Fruit fly (Drosophila melanogaster) whole organism, embryonic: Measurements from ENCODE around the gene EAChm.

Experiments
- Antp ChIP-seq: fragments of 200-800 bp; sonication (Bioruptor generic); optimal IDR thresholded peaks from 3 replicates; lab custom pipeline; 2016; ENCODE audit warnings: missing biosample characterization, missing genetic modification characterization
- Asciz ChIP-seq: fragments of 200-800 bp; sonication (Bioruptor generic); optimal IDR thresholded peaks from 2 replicates; lab custom pipeline; 2017; ENCODE audit warnings: missing biosample characterization, mild to moderate bottlenecking, missing genetic modification characterization, missing genetic modification reagents
- C15 ChIP-seq: fragments of 200-800 bp; sonication (Bioruptor generic); IDR thresholded peaks from 3 replicates; pipeline ENCODE4 v1.3.6; 2022; ENCODE audit warnings: missing biosample characterization, missing genetic modification characterization
- CG10431 ChIP-seq: fragments of 200-800 bp; sonication (Bioruptor generic); optimal IDR thresholded peaks from 3 replicates; lab custom pipeline; 2018; ENCODE audit warnings: missing biosample characterization, mild to moderate bottlenecking, missing genetic modification characterization
- CG10654 ChIP-seq: fragments of 200-800 bp; sonication (Bioruptor generic); optimal IDR thresholded peaks from 2 replicates; lab custom pipeline; 2016; ENCODE audit warnings: missing biosample characterization, missing genetic modification characterization
- CG10959 ChIP-seq: fragments of 200-800 bp; sonication (Bioruptor generic); IDR thresholded peaks from 2 replicates; pipeline ENCODE4 v1.3.6; 2022; ENCODE audit warnings: missing biosample characterization, missing genetic modification characterization
- CG12769 ChIP-seq: fragments of 200-800 bp; sonication (Bioruptor generic); optimal IDR thresholded peaks from 2 replicates; lab custom pipeline; 2019; ENCODE audit warnings: missing biosample characterization, mild to moderate bottlenecking, missing genetic modification characterization, moderate library complexity
- CG14050 ChIP-seq: fragments of 200-800 bp; sonication (Bioruptor generic); IDR thresholded peaks from 3 replicates; pipeline ENCODE4 v1.3.6; 2022; ENCODE audit warnings: missing biosample characterization, missing genetic modification characterization
- CG14667 ChIP-seq: fragments of 200-800 bp; sonication (Bioruptor generic); IDR thresholded peaks from 2 replicates; pipeline ENCODE4 v1.3.6; 2022; ENCODE audit warnings: missing biosample characterization, missing genetic modification characterization
- CG15479 ChIP-seq: fragments of 200-800 bp; sonication (Bioruptor generic); optimal IDR thresholded peaks from 3 replicates; lab custom pipeline; 2019; ENCODE audit warnings: missing biosample characterization, mild to moderate bottlenecking, missing genetic modification characterization, moderate library complexity
- CG17802 ChIP-seq: fragments of 200-800 bp; sonication (Bioruptor generic); optimal IDR thresholded peaks from 2 replicates; lab custom pipeline; 2018; ENCODE audit warnings: missing biosample characterization, mild to moderate bottlenecking, missing genetic modification characterization, moderate library complexity
- CG18619 ChIP-seq: fragments of 200-800 bp; sonication (Bioruptor generic); optimal IDR thresholded peaks from 3 replicates; lab custom pipeline; 2017; ENCODE audit warnings: missing biosample characterization, mild to moderate bottlenecking, missing genetic modification characterization
- CG2129 ChIP-seq: fragments of 200-800 bp; sonication (Bioruptor generic); IDR thresholded peaks from 2 replicates; pipeline ENCODE4 v1.3.6; 2022; ENCODE audit warnings: missing biosample characterization, missing genetic modification characterization; ENCODE audit not compliant: partially characterized antibody
- CG3726 ChIP-seq: fragments of 200-800 bp; sonication (Bioruptor generic); IDR thresholded peaks from 3 replicates; pipeline ENCODE4, ENCODE4 v1.3.6; 2022; ENCODE audit warnings: missing biosample characterization, missing genetic modification characterization
- CG4730 ChIP-seq: fragments of 200-800 bp; sonication (Bioruptor generic); IDR thresholded peaks from 2 replicates; pipeline ENCODE4 v1.3.6; 2022; ENCODE audit warnings: missing biosample characterization, missing genetic modification characterization
- CG5953 ChIP-seq: fragments of 200-800 bp; sonication (Bioruptor generic); IDR thresholded peaks from 2 replicates; pipeline ENCODE4 v1.3.6; 2022; ENCODE audit warnings: missing biosample characterization, missing genetic modification characterization
- CG6654 ChIP-seq: fragments of 200-800 bp; sonication (Bioruptor generic); optimal IDR thresholded peaks from 2 replicates; lab custom pipeline; 2017; ENCODE audit warnings: missing biosample characterization, mild to moderate bottlenecking, missing genetic modification characterization
- CG6765 ChIP-seq: fragments of 200-800 bp; sonication (Bioruptor generic); optimal IDR thresholded peaks from 3 replicates; lab custom pipeline; 2017; ENCODE audit warnings: missing biosample characterization, mild to moderate bottlenecking, missing genetic modification characterization
- CG7357 ChIP-seq: fragments of 200-800 bp; sonication (Bioruptor generic); IDR thresholded peaks from 3 replicates; pipeline ENCODE4 v1.3.6; 2022; ENCODE audit warnings: missing biosample characterization, missing genetic modification characterization
- CG7556 ChIP-seq: fragments of 200-800 bp; sonication (Bioruptor generic); optimal IDR thresholded peaks from 2 replicates; lab custom pipeline; 2017; ENCODE audit warnings: missing biosample characterization, mild to moderate bottlenecking, missing genetic modification characterization
- CG7928 ChIP-seq: fragments of 200-800 bp; sonication (Bioruptor generic); optimal IDR thresholded peaks from 2 replicates; lab custom pipeline; 2017; ENCODE audit warnings: missing biosample characterization, mild to moderate bottlenecking, missing genetic modification characterization
- CG8388 ChIP-seq: fragments of 200-800 bp; sonication (Bioruptor generic); optimal IDR thresholded peaks from 2 replicates; lab custom pipeline; 2019; ENCODE audit warnings: missing biosample characterization, mild to moderate bottlenecking, missing genetic modification characterization, moderate library complexity
- CG8478 ChIP-seq: fragments of >200 bp; optimal IDR thresholded peaks from 2 replicates; lab custom pipeline; 2018
- CG9876 ChIP-seq: fragments of 200-800 bp; sonication (Bioruptor generic); optimal IDR thresholded peaks from 2 replicates; lab custom pipeline; 2016; ENCODE audit warnings: missing biosample characterization, missing genetic modification characterization
- CkIIα-i1 ChIP-seq: fragments of 200-800 bp; sonication (Bioruptor generic); IDR thresholded peaks from 2 replicates; pipeline ENCODE4 v1.3.6; 2022; ENCODE audit warnings: missing biosample characterization, missing genetic modification characterization
- Drgx ChIP-seq: fragments of 200-800 bp; sonication (Bioruptor generic); IDR thresholded peaks from 2 replicates; pipeline ENCODE4 v1.3.6; 2022; ENCODE audit warnings: missing biosample characterization, missing genetic modification characterization
- E2f1 ChIP-seq: fragments of 200-800 bp; sonication (Bioruptor generic); IDR thresholded peaks from 2 replicates; pipeline ENCODE4 v1.3.6; 2022; ENCODE audit warnings: missing biosample characterization, missing genetic modification characterization
- HHEX ChIP-seq: fragments of 200-800 bp; sonication (Bioruptor generic); optimal IDR thresholded peaks from 3 replicates; lab custom pipeline; 2017; ENCODE audit warnings: missing biosample characterization, mild to moderate bottlenecking, missing genetic modification characterization, missing genetic modification reagents
- MTF-1 ChIP-seq: fragments of 200-800 bp; sonication (Bioruptor generic); optimal IDR thresholded peaks from 2 replicates; lab custom pipeline; 2018; ENCODE audit warnings: missing biosample characterization, mild to moderate bottlenecking, missing genetic modification characterization, borderline replicate concordance
- Nf-YC ChIP-seq: fragments of 200-800 bp; optimal IDR thresholded peaks from 3 replicates; lab custom pipeline; 2019; ENCODE audit warnings: missing biosample characterization, mild to moderate bottlenecking, missing genetic modification characterization, moderate library complexity
- Six4 ChIP-seq: fragments of 200-800 bp; sonication (Bioruptor generic); optimal IDR thresholded peaks from 2 replicates; lab custom pipeline; 2016; ENCODE audit warnings: missing biosample characterization, missing genetic modification characterization
- Ssrp ChIP-seq: fragments of 200-800 bp; sonication (Bioruptor generic); optimal IDR thresholded peaks from 2 replicates; lab custom pipeline; 2018; ENCODE audit warnings: missing biosample characterization, mild to moderate bottlenecking, missing genetic modification characterization, moderate library complexity
- Stat92E ChIP-seq, 3 experiments: fragments of >200 bp in 2 of 3; fragments of 200-800 bp in 1 of 3; sonication (Bioruptor generic) in 1 of 3; optimal IDR thresholded peaks; 2 replicates each; lab custom pipeline; 2017 to 2019; ENCODE audit warnings: missing biosample characterization in 3 of 3, missing genetic modification characterization in 3 of 3, mild to moderate bottlenecking in 1 of 3, moderate library complexity in 1 of 3
- Taf1 ChIP-seq: fragments of 200-800 bp; sonication (Bioruptor generic); IDR thresholded peaks from 2 replicates; pipeline ENCODE4 v1.3.6; 2022; ENCODE audit warnings: missing biosample characterization, missing genetic modification characterization
- Tbp ChIP-seq: fragments of >200 bp; optimal IDR thresholded peaks from 2 replicates; lab custom pipeline; 2018; ENCODE audit warnings: missing biosample characterization, missing genetic modification characterization
- Vsx1 ChIP-seq: fragments of 200-800 bp; sonication (Bioruptor generic); optimal IDR thresholded peaks from 2 replicates; lab custom pipeline; 2017; ENCODE audit warnings: missing biosample characterization, mild to moderate bottlenecking, missing genetic modification characterization, missing genetic modification reagents
- az2 ChIP-seq: fragments of 200-800 bp; sonication (Bioruptor generic); optimal IDR thresholded peaks from 3 replicates; lab custom pipeline; 2016; ENCODE audit warnings: missing biosample characterization, missing genetic modification characterization
- cwo ChIP-seq: fragments of 200-800 bp; sonication (Bioruptor generic); optimal IDR thresholded peaks from 3 replicates; lab custom pipeline; 2017; ENCODE audit warnings: missing biosample characterization, missing genetic modification characterization, mild to moderate bottlenecking, moderate library complexity, missing genetic modification reagents
- gsb-n ChIP-seq: fragments of 200-800 bp; sonication (Bioruptor generic); optimal IDR thresholded peaks from 3 replicates; lab custom pipeline; 2018; ENCODE audit warnings: missing biosample characterization, mild to moderate bottlenecking, missing genetic modification characterization
- kni ChIP-seq: fragments of 200-800 bp; sonication (Bioruptor generic); optimal IDR thresholded peaks from 3 replicates; lab custom pipeline; 2017; ENCODE audit warnings: mild to moderate bottlenecking, missing biosample characterization, missing genetic modification reagents, missing genetic modification characterization
- maf-S ChIP-seq: fragments of 200-800 bp; sonication (Bioruptor generic); optimal IDR thresholded peaks from 2 replicates; lab custom pipeline; 2016; ENCODE audit warnings: missing biosample characterization, missing genetic modification characterization
- nau ChIP-seq: fragments of 200-800 bp; sonication (Bioruptor generic); optimal IDR thresholded peaks from 3 replicates; lab custom pipeline; 2017; ENCODE audit warnings: missing biosample characterization, mild to moderate bottlenecking, missing genetic modification characterization, missing genetic modification reagents
- pita ChIP-seq: fragments of 200-800 bp; sonication (Bioruptor generic); optimal IDR thresholded peaks from 2 replicates; lab custom pipeline; 2017; ENCODE audit warnings: missing biosample characterization, mild to moderate bottlenecking, missing genetic modification characterization
- pros ChIP-seq: fragments of 200-800 bp; sonication (Bioruptor generic); optimal IDR thresholded peaks from 3 replicates; lab custom pipeline; 2019; ENCODE audit warnings: missing biosample characterization, mild to moderate bottlenecking, missing genetic modification characterization, moderate library complexity
- ro ChIP-seq: fragments of 200-800 bp; sonication (Bioruptor generic); IDR thresholded peaks from 2 replicates; pipeline ENCODE4 v1.3.6; 2022; ENCODE audit warnings: missing biosample characterization, missing genetic modification characterization
- shn ChIP-seq: fragments of 200-800 bp; sonication (Bioruptor generic); optimal IDR thresholded peaks from 3 replicates; lab custom pipeline; 2016; ENCODE audit warnings: missing biosample characterization, missing genetic modification characterization
- trem ChIP-seq: fragments of 200-800 bp; optimal IDR thresholded peaks from 3 replicates; lab custom pipeline; 2019; ENCODE audit warnings: missing biosample characterization, mild to moderate bottlenecking, missing genetic modification characterization, moderate library complexity
- tup ChIP-seq: fragments of 200-800 bp; sonication (Bioruptor generic); optimal IDR thresholded peaks from 2 replicates; lab custom pipeline; 2016; ENCODE audit warnings: missing biosample characterization, mild to moderate bottlenecking, missing genetic modification characterization, moderate library complexity
- zfh2 ChIP-seq: fragments of 200-800 bp; sonication (Bioruptor generic); optimal IDR thresholded peaks from 2 replicates; lab custom pipeline; 2016; ENCODE audit warnings: missing biosample characterization, missing genetic modification characterization

Gene EAChm

DNA sequence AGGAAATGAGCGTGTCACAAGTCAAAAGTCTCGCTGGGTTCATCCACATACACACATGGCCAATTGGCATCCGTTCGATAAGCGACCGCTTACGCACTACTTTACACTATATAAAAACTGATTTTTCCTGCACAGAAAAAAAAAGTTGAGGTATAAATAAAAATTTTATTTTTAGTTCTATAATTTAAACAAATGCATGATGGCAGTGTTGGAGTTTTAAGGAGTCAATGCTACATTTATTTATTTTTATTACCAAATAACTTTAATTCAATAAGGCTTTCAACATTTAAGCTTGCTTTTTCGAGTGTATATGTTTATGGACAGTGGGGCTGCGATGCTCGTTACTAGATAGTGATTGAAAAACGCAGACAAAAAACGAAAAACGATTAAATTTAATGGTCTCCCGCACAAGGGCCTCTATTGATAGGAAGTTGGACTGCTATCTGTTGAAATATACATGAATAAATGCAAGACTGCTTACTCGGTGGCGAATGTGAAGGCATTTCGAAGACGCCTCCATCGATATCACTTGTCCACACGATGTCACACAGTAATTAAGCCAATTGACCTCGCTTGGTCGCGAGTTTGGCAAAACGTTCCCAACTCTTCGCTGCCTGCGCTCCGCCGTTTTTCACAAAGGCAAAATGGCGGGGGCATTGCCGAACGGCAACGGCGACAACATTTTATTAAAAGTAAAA lies 42.8 kb upstream of the EAChm start (continued):
- no peak for TF ChIP-seq Antp
- peak; percentile 74 for TF ChIP-seq trem
- TF ChIP-seq CG12769 (tag; lab: Kevin White, UChicago) = peak; percentile 18
- TF ChIP-seq Ssrp (tag; lab: Kevin White, UChicago) = peak; percentile 80
- no peak; the same call in 2 of the 3 replicates for TF ChIP-seq CG3726
- TF ChIP-seq CG6654 = peak; percentile 13
- peak; percentile 63 for TF ChIP-seq CG10654 (GFP tag; lab: Kevin White, UChicago)
- TF ChIP-seq CG2129 = no peak
- TF ChIP-seq maf-S (GFP tag; lab: Kevin White, UChicago) = peak; percentile 23
- peak; percentile 57 for TF ChIP-seq Nf-YC
- peak; percentile 9 for TF ChIP-seq CG6765 (GFP tag; lab: Kevin White, UChicago)
- TF ChIP-seq CG14050 = peak; percentile 43; the same call in 1 of the 3 replicates
- peak; percentile 22 for TF ChIP-seq CG17802 (tag; lab: Kevin White, UChicago)
- peak; percentile 83 for TF ChIP-seq Drgx
- TF ChIP-seq az2 (GFP tag; lab: Kevin White, UChicago) = peak; percentile 74
- TF ChIP-seq CG18619 (GFP tag; lab: Kevin White, UChicago) = peak; percentile 46
- TF ChIP-seq Stat92E (GFP tag; optimal IDR thresholded peaks at IDR 0.05; lab: Kevin White, UChicago) = peak in 1 of 3 experiments; percentile 33
- no peak for TF ChIP-seq CG9876 (GFP tag; lab: Kevin White, UChicago)
- TF ChIP-seq kni (GFP tag; lab: Kevin White, UChicago) = no peak
- TF ChIP-seq CG7928 (GFP tag; lab: Kevin White, UChicago) = no peak
- peak; percentile 21 for TF ChIP-seq CG10431 (GFP tag; lab: Kevin White, UChicago)
- TF ChIP-seq HHEX (GFP tag; lab: Kevin White, UChicago) = peak; percentile 71
- peak; percentile 60; the same call in 2 of the 3 replicates for TF ChIP-seq CG7357
- TF ChIP-seq CG5953 (GFP tag; lab: Robert Waterston, UW) = 0 out of 2 replicates have a peak, but pooled peaks have one; percentile 50
- TF ChIP-seq ro (GFP tag; lab: Robert Waterston, UW) = peak; percentile 9; the same call in 1 of the 2 replicates
- no peak for TF ChIP-seq CG15479
- TF ChIP-seq CG7556 (GFP tag; lab: Kevin White, UChicago) = peak; percentile 76
- TF ChIP-seq E2f1 (GFP tag; lab: Robert Waterston, UW) = peak; percentile 62
- TF ChIP-seq gsb-n = peak; percentile 82
- peak; percentile 67 for TF ChIP-seq cwo (GFP tag; lab: Kevin White, UChicago)
- peak; percentile 66 for TF ChIP-seq Six4
- peak; percentile 55; the same call in 1 of the 2 replicates for TF ChIP-seq Taf1 (GFP tag; lab: Robert Waterston, UW)
- TF ChIP-seq CG10959 (GFP tag; lab: Robert Waterston, UW) = peak; percentile 80
- TF ChIP-seq pros = no peak
- TF ChIP-seq zfh2 = no peak
- peak; percentile 41 for TF ChIP-seq CG4730
- peak; percentile 36 for TF ChIP-seq Vsx1
- no peak for TF ChIP-seq CkIIα-i1 (GFP tag; lab: Robert Waterston, UW)
- TF ChIP-seq Tbp (GFP tag; lab: Kevin White, UChicago) = no peak
- TF ChIP-seq tup (GFP tag; lab: Kevin White, UChicago) = no peak
- TF ChIP-seq pita = no peak
- peak; percentile 23 for TF ChIP-seq MTF-1 (GFP tag; lab: Kevin White, UChicago)
- no peak for TF ChIP-seq C15 (GFP tag; lab: Robert Waterston, UW)
- no peak for TF ChIP-seq CG8478 (lab: Kevin White, UChicago)
- peak; percentile 88 for TF ChIP-seq CG8388 (GFP tag; lab: Kevin White, UChicago)
- peak; percentile 25 for TF ChIP-seq nau (GFP tag; lab: Kevin White, UChicago)
- peak; percentile 78 for TF ChIP-seq Asciz (GFP tag; lab: Kevin White, UChicago)
- TF ChIP-seq shn = no peak
- TF ChIP-seq CG14667 = peak; percentile 39; the same call in 1 of the 2 replicates
